Fruit fly (Drosophila melanogaster) whole organism, pupa: Measurements from ENCODE around the gene CG14817.

ENCODE experiments used
- CG15710 ChIP-seq: fragments of 200-800 bp; sonication (Bioruptor generic); optimal IDR thresholded peaks from 2 replicates; lab custom pipeline; 2018; ENCODE audit warnings: missing biosample characterization, mild to moderate bottlenecking, missing genetic modification characterization, moderate library complexity
- CG17806 ChIP-seq: fragments of 200-800 bp; sonication (Bioruptor generic); optimal IDR thresholded peaks from 2 replicates; lab custom pipeline; 2018; ENCODE audit warnings: missing biosample characterization, mild to moderate bottlenecking, missing genetic modification characterization, moderate library complexity
- CG32121 ChIP-seq: fragments of 200-800 bp; sonication (Bioruptor generic); IDR thresholded peaks from 2 replicates; pipeline ENCODE4 v1.3.6; 2022; ENCODE audit warnings: missing biosample characterization, missing genetic modification characterization
- CG4496 ChIP-seq: fragments of 200-800 bp; sonication (Bioruptor generic); IDR thresholded peaks from 3 replicates; pipeline ENCODE4 v1.3.6; 2022; ENCODE audit warnings: missing biosample characterization, missing genetic modification characterization
- D1 ChIP-seq: fragments of 200-800 bp; sonication (Bioruptor generic); optimal IDR thresholded peaks from 2 replicates; lab custom pipeline; 2018; ENCODE audit warnings: missing biosample characterization, mild to moderate bottlenecking, missing genetic modification characterization, moderate library complexity
- Ets98B ChIP-seq: fragments of 200-800 bp; sonication (Bioruptor generic); IDR thresholded peaks from 2 replicates; pipeline ENCODE4 v1.3.6; 2022; ENCODE audit warnings: missing biosample characterization, missing genetic modification characterization
- Pif1A ChIP-seq: fragments of 200-800 bp; sonication (Bioruptor generic); optimal IDR thresholded peaks from 3 replicates; lab custom pipeline; 2016; ENCODE audit warnings: missing biosample characterization, missing genetic modification characterization
- Pif1B ChIP-seq: fragments of 200-800 bp; sonication (Bioruptor generic); optimal IDR thresholded peaks from 3 replicates; lab custom pipeline; 2016; ENCODE audit warnings: missing biosample characterization, missing genetic modification characterization
- fd96Ca ChIP-seq: fragments of 200-800 bp; sonication (Bioruptor generic); IDR thresholded peaks from 3 replicates; pipeline ENCODE4 v1.3.6; 2022; ENCODE audit warnings: missing biosample characterization, missing genetic modification characterization
- rn ChIP-seq: fragments of 200-800 bp; sonication (Bioruptor generic); IDR thresholded peaks from 2 replicates; pipeline ENCODE4 v1.3.6; 2022; ENCODE audit warnings: missing biosample characterization, missing genetic modification characterization

DNA sequence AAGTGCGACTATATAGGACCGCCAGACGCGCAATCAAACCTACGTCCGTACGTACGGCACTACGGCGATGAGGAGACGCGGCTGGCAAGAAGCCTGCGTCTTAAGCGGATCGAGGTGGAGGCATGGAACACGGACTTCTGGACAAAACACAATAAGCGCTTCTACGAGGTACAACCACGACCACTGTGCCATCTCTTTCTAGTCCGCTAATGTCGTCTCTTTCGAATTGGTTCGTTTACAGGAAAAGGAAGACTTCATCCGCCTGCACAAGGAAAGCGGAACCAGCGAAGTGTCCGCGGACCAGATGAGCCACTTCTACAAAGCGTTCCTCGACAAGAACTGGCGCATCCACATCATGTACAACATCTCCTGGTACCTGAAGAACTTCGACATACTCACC, 3.7 kb upstream of the CG14817 start:
- no peak for TF ChIP-seq CG17806 (tag; lab: Kevin White, UChicago)
- TF ChIP-seq Pif1B: no peak
- TF ChIP-seq CG15710 (tag; lab: Kevin White, UChicago): no peak
- TF ChIP-seq CG4496 (GFP tag; lab: Robert Waterston, UW): no peak
- no peak for TF ChIP-seq rn (GFP tag; lab: Robert Waterston, UW)
- no peak for TF ChIP-seq Ets98B (GFP tag; lab: Robert Waterston, UW)
- TF ChIP-seq Pif1A (GFP tag; lab: Kevin White, UChicago): no peak
- no peak for TF ChIP-seq D1 (tag; lab: Kevin White, UChicago)
- TF ChIP-seq fd96Ca (GFP tag; lab: Robert Waterston, UW): no peak
- TF ChIP-seq CG32121 (GFP tag; lab: Robert Waterston, UW): no peak
